Fruit fly (Drosophila melanogaster) Kc167 (cell line): ENCODE results near the gene CG9643.

Experiments
- Myc ChIP-seq: fragments of >200 bp; optimal IDR thresholded peaks from 2 replicates; lab custom pipeline; 2017; ENCODE audit warnings: missing external identifiers
- insv ChIP-seq: fragments of >200 bp; optimal IDR thresholded peaks from 3 replicates; lab custom pipeline; 2018; ENCODE audit warnings: missing external identifiers

DNA sequence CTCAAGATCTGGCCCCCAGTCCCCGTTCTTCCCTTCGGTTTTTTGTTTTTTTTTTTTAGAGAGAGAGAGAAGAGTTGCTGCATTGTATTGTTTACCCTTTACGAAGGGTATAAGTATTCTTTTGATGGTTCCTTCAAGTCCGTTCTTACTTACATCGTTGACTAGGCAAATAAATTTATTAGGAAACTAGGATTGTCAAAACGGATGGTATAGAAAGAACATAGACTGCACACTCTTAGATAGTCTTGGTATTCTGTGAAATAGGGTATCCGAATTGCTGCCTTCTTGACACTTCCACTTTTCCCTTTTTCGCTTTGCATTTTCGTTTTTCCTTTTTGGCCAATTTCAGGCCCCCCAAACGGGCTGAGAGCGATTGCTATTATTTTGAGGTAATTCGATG, 32.4 kb upstream of the CG9643 start:
- TF ChIP-seq Myc (lab: Kevin White, UChicago): no peak
- TF ChIP-seq insv (lab: Kevin White, UChicago): no peak
